Fruit fly (Drosophila melanogaster): Measurements from ENCODE around the gene ppk31.
A peak's percentile ranks its signal among the peaks of the same experiment; 100 is the strongest.

ppk31 gene

dm6 chr3R:27137914-27138323, 25.0 kb upstream of the ppk31 start (continued):
- TF ChIP-seq twi (tag; optimal IDR thresholded peaks at IDR 0.05) (peak; percentile 70), CG1603 (tag; optimal IDR thresholded peaks at IDR 0.05) (peak; percentile 68), cg (GFP tag; optimal IDR thresholded peaks at IDR 0.05) (peak; percentile 80), jumu (GFP tag; optimal IDR thresholded peaks at IDR 0.05) (no peak), Kr (GFP tag; optimal IDR thresholded peaks at IDR 0.05) (no peak), peb (GFP tag; IDR thresholded peaks at IDR 0.05) (no peak), CG12155 (GFP tag; optimal IDR thresholded peaks at IDR 0.05) (no peak), da (GFP tag; optimal IDR thresholded peaks at IDR 0.05) (no peak), Antp (GFP tag; optimal IDR thresholded peaks at IDR 0.05) (peak; percentile 3), chinmo (GFP tag; IDR thresholded peaks at IDR 0.05; ENCODE audit: partially characterized antibody) (no peak), sqz (GFP tag; optimal IDR thresholded peaks at IDR 0.05) (peak; percentile 56), CG2678 (tag; optimal IDR thresholded peaks at IDR 0.05) (peak; percentile 63), CG12071 (GFP tag; optimal IDR thresholded peaks at IDR 0.05) (peak; percentile 57), CG13424 (tag; optimal IDR thresholded peaks at IDR 0.05) (peak; percentile 24), sens (GFP tag) (peak; percentile 90), slbo (GFP tag; IDR thresholded peaks at IDR 0.05) (no peak), ERR (GFP tag; optimal IDR thresholded peaks at IDR 0.05) (no peak), trem (tag; optimal IDR thresholded peaks at IDR 0.05) (no peak), CG10654 (GFP tag; optimal IDR thresholded peaks at IDR 0.05) (peak; percentile 42), ci (GFP tag; IDR thresholded peaks at IDR 0.05) (peak; percentile 67; the same call in 2 of the 3 replicates), sob (GFP tag; IDR thresholded peaks at IDR 0.05) (no peak), CG11398 (GFP tag; optimal IDR thresholded peaks at IDR 0.05) (no peak), CG10959 (GFP tag; IDR thresholded peaks at IDR 0.05) (no peak), CG9797 (GFP tag; optimal IDR thresholded peaks at IDR 0.05) (no peak), CG6254 (GFP tag; optimal IDR thresholded peaks at IDR 0.05) (peak; percentile 38), lmd (GFP tag; IDR thresholded peaks at IDR 0.05) (no peak), br (optimal IDR thresholded peaks at IDR 0.05) (no peak), emc (GFP tag; optimal IDR thresholded peaks at IDR 0.05) (no peak), Nf-YA (GFP tag; IDR thresholded peaks at IDR 0.05) (no peak), CG9876 (GFP tag; optimal IDR thresholded peaks at IDR 0.05) (peak; percentile 33), NC2α (GFP tag; optimal IDR thresholded peaks at IDR 0.05) (no peak), CG7271 (tag; optimal IDR thresholded peaks at IDR 0.05) (peak; percentile 11), CG14860 (GFP tag; IDR thresholded peaks at IDR 0.05; ENCODE audit: partially characterized antibody) (no peak), CG10274 (GFP tag; optimal IDR thresholded peaks at IDR 0.05) (no peak), fd102C (GFP tag; optimal IDR thresholded peaks at IDR 0.05) (no peak), Oli (tag; optimal IDR thresholded peaks at IDR 0.05) (no peak), toy (GFP tag; IDR thresholded peaks at IDR 0.05) (no peak), CG6689 (GFP tag; IDR thresholded peaks at IDR 0.05) (0 out of 2 replicates have a peak, but pooled peaks have one; percentile 24), pum (GFP tag; optimal IDR thresholded peaks at IDR 0.05) (no peak), shn (GFP tag; optimal IDR thresholded peaks at IDR 0.05) (no peak), lab (GFP tag; optimal IDR thresholded peaks at IDR 0.05) (peak; percentile 33), MBD-R2 (GFP tag; IDR thresholded peaks at IDR 0.05) (no peak), kah (GFP tag; optimal IDR thresholded peaks at IDR 0.05) (no peak), CG15479 (GFP tag; optimal IDR thresholded peaks at IDR 0.05) (no peak), CG2116 (GFP tag; optimal IDR thresholded peaks at IDR 0.05) (peak; percentile 2), CG10321 (GFP tag; IDR thresholded peaks at IDR 0.05) (no peak), CG10565 (GFP tag; optimal IDR thresholded peaks at IDR 0.05) (no peak), gsb-n (tag; optimal IDR thresholded peaks at IDR 0.05) (peak; percentile 38), CG31441 (GFP tag; IDR thresholded peaks at IDR 0.05) (peak; percentile 41), CG2129 (GFP tag; IDR thresholded peaks at IDR 0.05; ENCODE audit: partially characterized antibody) (no peak), CG9817 (tag; optimal IDR thresholded peaks at IDR 0.05) (no peak), bsh (GFP tag; optimal IDR thresholded peaks at IDR 0.05) (peak in 1 of 2 experiments; percentile 68)
